Worm (Caenorhabditis elegans) whole organism, L2 larva: ENCODE results near the gene clp-6.

Source experiments
- C34F6.9 ChIP-seq: fragments of 150-350 bp; optimal IDR thresholded peaks from 2 replicates; lab custom pipeline; 2014; ENCODE audit warnings: missing biosample characterization, missing genetic modification characterization
- F13H6.1 ChIP-seq: sonication (generic microtip); optimal IDR thresholded peaks from 2 replicates; lab custom pipeline; 2016; ENCODE audit warnings: missing genetic modification characterization, missing compliant biosample characterization
- Y55F3AM.14 ChIP-seq: fragments of 200-800 bp; sonication (Bioruptor generic); optimal IDR thresholded peaks from 2 replicates; lab custom pipeline; 2018; ENCODE audit warnings: mild to moderate bottlenecking, missing genetic modification characterization, missing compliant biosample characterization
- ZK546.5 ChIP-seq: sonication (generic microtip); optimal IDR thresholded peaks from 2 replicates; lab custom pipeline; 2017; ENCODE audit warnings: missing biosample characterization, missing genetic modification characterization
- alr-1 ChIP-seq: fragments of 150-350 bp; optimal IDR thresholded peaks from 2 replicates; lab custom pipeline; 2014; ENCODE audit warnings: missing biosample characterization, missing genetic modification characterization
- aly-2 ChIP-seq: fragments of 150-350 bp; optimal IDR thresholded peaks from 2 replicates; lab custom pipeline; 2014; ENCODE audit warnings: missing biosample characterization, missing genetic modification characterization
- blmp-1 ChIP-seq: sonication (generic microtip); optimal IDR thresholded peaks from 2 replicates; lab custom pipeline; 2017; ENCODE audit warnings: missing genetic modification characterization, mild to moderate bottlenecking, missing compliant biosample characterization, antibody characterized with exemption, moderate library complexity; ENCODE audit not compliant: insufficient read depth
- ceh-16 ChIP-seq: fragments of 150-350 bp; optimal IDR thresholded peaks from 2 replicates; lab custom pipeline; 2014; ENCODE audit warnings: missing biosample characterization, missing genetic modification characterization
- ceh-82 ChIP-seq: fragments of 150-350 bp; optimal IDR thresholded peaks from 2 replicates; lab custom pipeline; 2014; ENCODE audit warnings: missing biosample characterization, missing genetic modification characterization
- crh-2 ChIP-seq: sonication (generic microtip); optimal IDR thresholded peaks from 2 replicates; lab custom pipeline; 2017; ENCODE audit warnings: missing biosample characterization, missing genetic modification characterization
- elt-1 ChIP-seq: fragments of 150-350 bp; optimal IDR thresholded peaks from 2 replicates; lab custom pipeline; 2014; ENCODE audit warnings: missing biosample characterization, missing genetic modification characterization
- elt-3 ChIP-seq: sonication (generic microtip); optimal IDR thresholded peaks from 2 replicates; lab custom pipeline; 2017; ENCODE audit warnings: missing biosample characterization, missing genetic modification characterization
- fos-1 ChIP-seq: fragments of 150-350 bp; optimal IDR thresholded peaks from 2 replicates; lab custom pipeline; 2014; ENCODE audit warnings: missing biosample characterization, missing genetic modification characterization
- gmeb-1 ChIP-seq: fragments of 150-350 bp; optimal IDR thresholded peaks from 2 replicates; lab custom pipeline; 2014; ENCODE audit warnings: missing biosample characterization, missing genetic modification characterization
- lin-11 ChIP-seq: fragments of 150-350 bp; sonication (generic microtip); optimal IDR thresholded peaks from 2 replicates; lab custom pipeline; 2014; ENCODE audit warnings: missing biosample characterization, missing genetic modification characterization, inconsistent platforms, mixed read lengths
- lin-13 ChIP-seq: fragments of 150-350 bp; optimal IDR thresholded peaks from 2 replicates; lab custom pipeline; 2014; ENCODE audit warnings: missing biosample characterization, missing genetic modification reagents, missing genetic modification characterization
- lsy-2 ChIP-seq, 2 experiments: fragments of 150-350 bp in 1 of 2; sonication (generic microtip) in 1 of 2; optimal IDR thresholded peaks; 2 replicates each; lab custom pipeline; 2014 to 2017; ENCODE audit warnings: missing biosample characterization in 2 of 2, missing genetic modification characterization in 2 of 2
- mdl-1 ChIP-seq, 2 experiments: fragments of 150-350 bp in 1 of 2; sonication (generic microtip) in 1 of 2; optimal IDR thresholded peaks; 2 replicates each; lab custom pipeline; 2017; ENCODE audit warnings: missing biosample characterization in 2 of 2, missing genetic modification characterization in 2 of 2
- nhr-129 ChIP-seq: fragments of 150-350 bp; optimal IDR thresholded peaks from 2 replicates; lab custom pipeline; 2014; ENCODE audit warnings: missing biosample characterization, missing genetic modification characterization
- nhr-21 ChIP-seq: fragments of 150-350 bp; optimal IDR thresholded peaks from 2 replicates; lab custom pipeline; 2014; ENCODE audit warnings: missing biosample characterization, missing genetic modification characterization
- nhr-23 ChIP-seq: fragments of 150-350 bp; optimal IDR thresholded peaks from 2 replicates; lab custom pipeline; 2014; ENCODE audit warnings: missing biosample characterization, missing genetic modification reagents, missing genetic modification characterization
- nhr-237 ChIP-seq: fragments of 150-350 bp; optimal IDR thresholded peaks from 2 replicates; lab custom pipeline; 2014; ENCODE audit warnings: missing biosample characterization, missing genetic modification characterization
- nhr-25 ChIP-seq: fragments of 150-350 bp; sonication (generic microtip); optimal IDR thresholded peaks from 3 replicates; lab custom pipeline; 2014; ENCODE audit warnings: missing biosample characterization, missing genetic modification characterization
- nhr-6 ChIP-seq: fragments of 150-350 bp; optimal IDR thresholded peaks from 2 replicates; lab custom pipeline; 2014; ENCODE audit warnings: missing biosample characterization, missing genetic modification characterization
- nhr-77 ChIP-seq: fragments of 150-350 bp; optimal IDR thresholded peaks from 2 replicates; lab custom pipeline; 2014; ENCODE audit warnings: missing biosample characterization, missing genetic modification characterization
- peb-1 ChIP-seq: fragments of 150-350 bp; optimal IDR thresholded peaks from 2 replicates; lab custom pipeline; 2014; ENCODE audit warnings: missing biosample characterization, missing genetic modification characterization
- sem-4 ChIP-seq: fragments of 150-350 bp; optimal IDR thresholded peaks from 2 replicates; lab custom pipeline; 2014; ENCODE audit warnings: missing biosample characterization, missing genetic modification reagents, missing genetic modification characterization
- skn-1 ChIP-seq: sonication (generic microtip); optimal IDR thresholded peaks from 2 replicates; lab custom pipeline; 2017; ENCODE audit warnings: missing biosample characterization, missing genetic modification characterization
- sma-3 ChIP-seq: sonication (generic microtip); optimal IDR thresholded peaks from 2 replicates; lab custom pipeline; 2016; ENCODE audit warnings: missing genetic modification reagents, missing genetic modification characterization, missing compliant biosample characterization
- sma-9 ChIP-seq, 2 experiments: fragments of 150-350 bp in 1 of 2; sonication (generic microtip) in 1 of 2; optimal IDR thresholded peaks; 2 replicates each; lab custom pipeline; 2014 to 2016; ENCODE audit warnings: missing genetic modification characterization in 2 of 2, mild to moderate bottlenecking in 1 of 2, missing biosample characterization in 1 of 2, missing compliant biosample characterization in 1 of 2, missing genetic modification reagents in 1 of 2, moderate library complexity in 1 of 2
- snpc-4 ChIP-seq: fragments of 150-350 bp; optimal IDR thresholded peaks from 2 replicates; lab custom pipeline; 2014; ENCODE audit warnings: missing biosample characterization, missing genetic modification characterization
- unc-39 ChIP-seq: fragments of 150-350 bp; optimal IDR thresholded peaks from 2 replicates; lab custom pipeline; 2014; ENCODE audit warnings: missing biosample characterization, missing genetic modification characterization
- unc-55 ChIP-seq: fragments of 150-350 bp; sonication (generic microtip); optimal IDR thresholded peaks from 3 replicates; lab custom pipeline; 2014; ENCODE audit warnings: missing biosample characterization, missing genetic modification reagents, missing genetic modification characterization
- unc-62 ChIP-seq: fragments of 150-350 bp; optimal IDR thresholded peaks from 2 replicates; lab custom pipeline; 2014; ENCODE audit warnings: missing biosample characterization, missing genetic modification reagents, missing genetic modification characterization
- ztf-4 ChIP-seq: fragments of 150-350 bp; optimal IDR thresholded peaks from 2 replicates; lab custom pipeline; 2014; ENCODE audit warnings: missing biosample characterization, missing genetic modification characterization

Gene clp-6

DNA sequence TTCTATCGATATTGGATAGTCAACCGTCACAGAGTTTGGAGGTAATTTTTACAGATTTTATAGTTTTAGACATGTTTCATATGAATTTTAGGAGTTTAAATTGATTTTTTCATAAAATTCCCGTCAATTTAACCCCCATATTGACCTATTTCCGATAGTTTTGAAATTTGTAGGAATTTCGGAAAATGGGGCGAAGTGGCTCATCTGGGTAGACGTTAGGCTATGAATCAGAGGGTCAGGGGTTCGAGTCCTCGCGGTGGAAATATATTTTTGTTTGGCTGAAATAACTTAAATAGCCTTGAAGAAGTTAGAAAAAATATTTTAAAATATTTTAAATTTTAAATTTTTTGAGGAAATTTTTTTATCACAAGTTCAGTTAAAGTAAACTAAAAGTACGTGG lies 43.4 kb downstream of the clp-6 start:
- TF ChIP-seq gmeb-1 (tag; lab: Kevin White, UChicago) (no peak), aly-2 (tag; lab: Kevin White, UChicago) (no peak), nhr-237 (tag; lab: Kevin White, UChicago) (no peak), nhr-129 (tag; lab: Kevin White, UChicago) (no peak), ztf-4 (tag; lab: Kevin White, UChicago) (no peak), nhr-23 (no peak), unc-62 (GFP tag; lab: Kevin White, UChicago) (no peak), peb-1 (tag; lab: Kevin White, UChicago) (no peak), snpc-4 (tag; lab: Kevin White, UChicago) (no peak), unc-39 (tag; lab: Kevin White, UChicago) (no peak), skn-1 (no peak), alr-1 (tag; lab: Kevin White, UChicago) (no peak), nhr-6 (tag; lab: Kevin White, UChicago) (no peak), ZK546.5 (tag; lab: Kevin White, UChicago) (no peak), lin-11 (no peak), elt-3 (tag; lab: Kevin White, UChicago) (no peak)
- TF ChIP-seq, all 48 proteins: peak for 0

DNA sequence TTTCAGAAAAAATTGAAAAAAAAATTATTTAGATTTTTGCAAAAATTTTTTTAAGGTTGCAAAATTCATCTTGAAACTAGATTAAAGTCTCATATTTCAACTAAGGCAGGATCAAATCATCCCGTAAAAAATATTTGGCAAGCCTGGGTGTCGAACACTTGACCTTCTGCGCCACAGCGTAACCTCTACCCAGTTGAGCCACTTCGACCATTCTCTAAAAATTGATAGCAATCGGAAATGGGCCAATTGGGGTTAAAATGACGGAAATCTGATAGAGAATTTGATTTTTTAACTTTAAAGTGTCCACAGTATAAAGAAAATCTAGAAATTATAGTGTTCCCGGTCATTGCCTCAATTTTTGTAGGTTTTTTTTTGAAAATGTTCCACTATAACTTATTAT lies 44.7 kb downstream of the clp-6 start:
- no peak for TF ChIP-seq nhr-23
- no peak for TF ChIP-seq ztf-4 (tag; lab: Kevin White, UChicago)
- no peak for TF ChIP-seq elt-1 (tag; lab: Kevin White, UChicago)
- no peak for TF ChIP-seq mdl-1 (tag; optimal IDR thresholded peaks at IDR 0.05; lab: Kevin White, UChicago)
- no peak for TF ChIP-seq blmp-1
- TF ChIP-seq unc-55 (GFP tag; lab: Kevin White, UChicago), result no peak
- TF ChIP-seq sem-4, result no peak
- TF ChIP-seq aly-2 (tag; lab: Kevin White, UChicago), result no peak
- TF ChIP-seq nhr-237 (tag; lab: Kevin White, UChicago), result no peak
- no peak for TF ChIP-seq nhr-25 (tag; lab: Kevin White, UChicago)
- TF ChIP-seq unc-62 (GFP tag; lab: Kevin White, UChicago), result no peak
- no peak for TF ChIP-seq gmeb-1 (tag; lab: Kevin White, UChicago)
- no peak for TF ChIP-seq ceh-16
- TF ChIP-seq Y55F3AM.14 (GFP tag; lab: Kevin White, UChicago), result no peak
- TF ChIP-seq crh-2 (tag; lab: Kevin White, UChicago), result no peak
- TF ChIP-seq alr-1 (tag; lab: Kevin White, UChicago), result no peak
- TF ChIP-seq nhr-77 (tag; lab: Kevin White, UChicago), result no peak

DNA sequence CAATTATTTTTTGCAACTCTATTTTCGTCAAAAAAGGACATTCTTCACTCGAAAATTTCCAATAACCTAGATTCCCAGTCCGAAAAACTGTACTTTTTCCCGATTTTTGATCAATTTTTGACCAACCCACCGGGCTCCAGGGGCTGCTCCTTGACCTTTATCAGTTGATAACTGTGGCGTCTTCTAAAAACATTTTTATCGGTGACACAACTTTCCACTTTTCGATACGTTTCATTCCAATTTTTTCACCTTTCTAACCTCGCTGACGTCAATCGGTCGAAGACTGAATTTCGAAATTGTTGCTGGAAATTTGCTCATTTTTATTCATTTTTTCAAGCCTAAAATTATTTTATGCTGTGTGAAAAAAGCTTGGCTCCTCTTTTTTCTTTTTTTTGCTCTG lies 45.2 kb downstream of the clp-6 start:
- TF ChIP-seq fos-1 (tag; lab: Kevin White, UChicago), result peak; percentile 80
- no peak for TF ChIP-seq aly-2 (tag; lab: Kevin White, UChicago)
- TF ChIP-seq ZK546.5 (tag; lab: Kevin White, UChicago), result no peak
- TF ChIP-seq F13H6.1 (tag; lab: Kevin White, UChicago), result no peak
- no peak for TF ChIP-seq blmp-1
- peak; percentile 12 for TF ChIP-seq crh-2 (tag; lab: Kevin White, UChicago)
- no peak for TF ChIP-seq sma-9 (GFP tag; optimal IDR thresholded peaks at IDR 0.05; lab: Kevin White, UChicago)
- TF ChIP-seq sma-9 (tag; optimal IDR thresholded peaks at IDR 0.05; lab: Kevin White, UChicago), result no peak
- TF ChIP-seq nhr-6 (tag; lab: Kevin White, UChicago), result no peak

DNA sequence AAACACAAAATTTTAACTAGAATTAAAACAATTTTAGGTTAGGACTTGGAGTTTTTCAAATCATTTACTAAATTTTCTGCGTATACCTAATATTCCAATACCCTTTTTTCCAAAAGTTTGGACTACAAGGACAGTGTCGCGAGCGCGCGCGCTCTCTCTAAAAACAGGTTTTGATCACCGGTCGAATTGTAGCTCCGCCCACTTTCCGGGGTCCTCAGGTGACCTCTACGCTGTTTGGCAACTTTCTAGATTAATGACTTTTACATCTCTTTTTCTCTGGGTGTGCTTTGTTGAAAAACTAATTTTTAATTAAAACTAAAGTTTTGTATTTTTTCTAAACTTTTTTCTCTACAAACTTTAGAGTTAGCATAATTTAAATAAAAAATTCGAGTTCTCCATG lies 45.8 kb downstream of the clp-6 start:
- TF ChIP-seq C34F6.9 (tag; lab: Kevin White, UChicago) (peak; percentile 3), blmp-1 (peak; percentile 11), sma-3 (GFP tag; lab: Kevin White, UChicago) (peak; percentile 46), gmeb-1 (tag; lab: Kevin White, UChicago) (peak; percentile 4), nhr-25 (tag; lab: Kevin White, UChicago) (peak; percentile 58), lin-13 (GFP tag; lab: Kevin White, UChicago) (no peak), crh-2 (tag; lab: Kevin White, UChicago) (no peak)

DNA sequence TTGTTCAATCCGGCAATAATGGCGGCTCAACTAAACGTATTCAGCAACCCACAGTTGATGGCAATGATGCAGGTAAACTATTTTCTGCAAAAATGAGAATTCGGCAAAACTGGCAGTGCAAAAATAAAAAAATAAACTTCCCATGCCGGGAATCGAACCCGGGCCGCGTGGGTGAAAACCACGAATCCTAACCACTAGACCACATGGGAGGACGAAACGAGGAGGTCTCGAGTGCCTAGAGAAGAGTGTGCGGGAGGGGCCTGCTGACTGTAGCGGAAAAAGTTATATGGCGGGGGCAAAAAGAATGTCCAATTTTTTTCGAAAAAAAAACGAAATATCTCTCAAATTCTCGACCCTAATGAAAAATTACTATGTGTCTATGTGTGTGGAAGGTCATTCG lies 46.8 kb downstream of the clp-6 start:
- TF ChIP-seq unc-39 (tag; lab: Kevin White, UChicago) (no peak), lin-11 (peak; percentile 28), sma-3 (GFP tag; lab: Kevin White, UChicago) (peak; percentile 49), C34F6.9 (tag; lab: Kevin White, UChicago) (no peak), sma-9 (GFP tag; optimal IDR thresholded peaks at IDR 0.05; lab: Kevin White, UChicago) (peak; percentile 42), sma-9 (tag; optimal IDR thresholded peaks at IDR 0.05; lab: Kevin White, UChicago) (no peak), F13H6.1 (tag; lab: Kevin White, UChicago) (peak; percentile 6), ceh-82 (tag; lab: Kevin White, UChicago) (no peak), nhr-25 (tag; lab: Kevin White, UChicago) (peak; percentile 10), unc-55 (GFP tag; lab: Kevin White, UChicago) (peak; percentile 42), lsy-2 (tag; optimal IDR thresholded peaks at IDR 0.05; lab: Kevin White, UChicago) (peak; percentile 10 to 20), lin-13 (GFP tag; lab: Kevin White, UChicago) (peak; percentile 50), nhr-129 (tag; lab: Kevin White, UChicago) (peak; percentile 66), fos-1 (tag; lab: Kevin White, UChicago) (peak; percentile 19), gmeb-1 (tag; lab: Kevin White, UChicago) (peak; percentile 63), crh-2 (tag; lab: Kevin White, UChicago) (peak; percentile 9), nhr-21 (tag; lab: Kevin White, UChicago) (peak; percentile 23)
